Fruit fly (Drosophila melanogaster) whole organism, embryonic: Measurements from ENCODE around the gene CG13144.

Source experiments
- B-H1 ChIP-seq: fragments of 200-800 bp; sonication (Bioruptor generic); IDR thresholded peaks from 3 replicates; pipeline ENCODE4 v1.3.6; 2022; ENCODE audit warnings: missing biosample characterization, missing genetic modification characterization
- Bgb ChIP-seq: fragments of 200-800 bp; sonication (Bioruptor generic); IDR thresholded peaks from 2 replicates; pipeline ENCODE4 v1.3.6; 2022; ENCODE audit warnings: missing biosample characterization, missing genetic modification characterization; ENCODE audit not compliant: partially characterized antibody
- CG10979 ChIP-seq: fragments of 200-800 bp; sonication (Bioruptor generic); optimal IDR thresholded peaks from 2 replicates; lab custom pipeline; 2018; ENCODE audit warnings: missing biosample characterization, mild to moderate bottlenecking, missing genetic modification characterization, moderate library complexity
- CG11504 ChIP-seq: fragments of 200-800 bp; sonication (Bioruptor generic); optimal IDR thresholded peaks from 3 replicates; lab custom pipeline; 2019; ENCODE audit warnings: missing biosample characterization, mild to moderate bottlenecking, missing genetic modification characterization, moderate library complexity
- CG11696 ChIP-seq: fragments of 200-800 bp; sonication (Bioruptor generic); IDR thresholded peaks from 2 replicates; pipeline ENCODE4 v1.3.6; 2022; ENCODE audit warnings: missing biosample characterization, missing genetic modification characterization
- CG12104 ChIP-seq: fragments of 200-800 bp; sonication (Bioruptor generic); optimal IDR thresholded peaks from 3 replicates; lab custom pipeline; 2016; ENCODE audit warnings: missing biosample characterization, missing genetic modification characterization
- CG14667 ChIP-seq: fragments of 200-800 bp; sonication (Bioruptor generic); IDR thresholded peaks from 2 replicates; pipeline ENCODE4 v1.3.6; 2022; ENCODE audit warnings: missing biosample characterization, missing genetic modification characterization
- CG15479 ChIP-seq: fragments of 200-800 bp; sonication (Bioruptor generic); optimal IDR thresholded peaks from 3 replicates; lab custom pipeline; 2019; ENCODE audit warnings: missing biosample characterization, mild to moderate bottlenecking, missing genetic modification characterization, moderate library complexity
- CG16813 ChIP-seq: fragments of 200-800 bp; sonication (Bioruptor generic); IDR thresholded peaks from 3 replicates; pipeline ENCODE4 v1.3.6; 2022; ENCODE audit warnings: missing biosample characterization, missing genetic modification characterization; ENCODE audit not compliant: partially characterized antibody
- CG1792 ChIP-seq: fragments of 200-800 bp; sonication (Bioruptor generic); optimal IDR thresholded peaks from 2 replicates; lab custom pipeline; 2016; ENCODE audit warnings: missing biosample characterization, missing genetic modification characterization
- CG2129 ChIP-seq: fragments of 200-800 bp; sonication (Bioruptor generic); IDR thresholded peaks from 2 replicates; pipeline ENCODE4 v1.3.6; 2022; ENCODE audit warnings: missing biosample characterization, missing genetic modification characterization; ENCODE audit not compliant: partially characterized antibody
- CG30403 ChIP-seq: fragments of 200-800 bp; sonication (Bioruptor generic); optimal IDR thresholded peaks from 3 replicates; lab custom pipeline; 2016; ENCODE audit warnings: missing biosample characterization, missing genetic modification characterization
- CG30431 ChIP-seq: fragments of 200-800 bp; sonication (Bioruptor generic); optimal IDR thresholded peaks from 2 replicates; lab custom pipeline; 2017; ENCODE audit warnings: missing biosample characterization, missing genetic modification characterization
- CG32767 ChIP-seq: fragments of 200-800 bp; sonication (Bioruptor generic); IDR thresholded peaks from 2 replicates; pipeline ENCODE4 v1.3.6; 2022; ENCODE audit warnings: missing biosample characterization, missing genetic modification characterization
- CG32772 ChIP-seq: fragments of 200-800 bp; sonication (Bioruptor generic); IDR thresholded peaks from 2 replicates; pipeline ENCODE4 v1.3.6; 2022; ENCODE audit warnings: missing biosample characterization, missing genetic modification characterization
- CG33557 ChIP-seq: fragments of 200-800 bp; sonication (Bioruptor generic); optimal IDR thresholded peaks from 2 replicates; lab custom pipeline; 2019; ENCODE audit warnings: missing biosample characterization, mild to moderate bottlenecking, missing genetic modification characterization, moderate library complexity
- CG3407 ChIP-seq: fragments of 200-800 bp; sonication (Bioruptor generic); optimal IDR thresholded peaks from 2 replicates; lab custom pipeline; 2018; ENCODE audit warnings: missing biosample characterization, mild to moderate bottlenecking, missing genetic modification characterization
- CG4707 ChIP-seq: fragments of 200-800 bp; sonication (Bioruptor generic); optimal IDR thresholded peaks from 2 replicates; lab custom pipeline; 2018; ENCODE audit warnings: missing biosample characterization, mild to moderate bottlenecking, missing genetic modification characterization, moderate library complexity
- CG6254 ChIP-seq: fragments of 200-800 bp; sonication (Bioruptor generic); optimal IDR thresholded peaks from 3 replicates; lab custom pipeline; 2017; ENCODE audit warnings: mild to moderate bottlenecking, missing biosample characterization, missing genetic modification reagents, missing genetic modification characterization
- CG8290 ChIP-seq, 3 experiments: fragments of 200-800 bp; sonication (Bioruptor generic); optimal IDR thresholded peaks; 2 replicates each; lab custom pipeline; 2016 to 2019; ENCODE audit warnings: missing biosample characterization in 3 of 3, missing genetic modification characterization in 3 of 3, mild to moderate bottlenecking in 2 of 3, moderate library complexity in 1 of 3
- CG8765 ChIP-seq: fragments of 200-800 bp; sonication (Bioruptor generic); IDR thresholded peaks from 2 replicates; pipeline ENCODE4 v1.3.6; 2022; ENCODE audit warnings: missing biosample characterization, missing genetic modification characterization
- D ChIP-seq, 2 experiments: fragments of 200-800 bp in 1 of 2; fragments of >200 bp in 1 of 2; sonication (Bioruptor generic) in 1 of 2; optimal IDR thresholded peaks; 2 replicates in 1 of 2; 3 replicates in 1 of 2; lab custom pipeline; 2017; ENCODE audit warnings: mild to moderate bottlenecking in 1 of 2, missing biosample characterization in 1 of 2, missing genetic modification characterization in 1 of 2, missing genetic modification reagents in 1 of 2
- Dad ChIP-seq: fragments of 200-800 bp; sonication (Bioruptor generic); optimal IDR thresholded peaks from 3 replicates; lab custom pipeline; 2016; ENCODE audit warnings: missing biosample characterization, missing genetic modification characterization
- Dbx ChIP-seq: fragments of 200-800 bp; sonication (Bioruptor generic); IDR thresholded peaks from 3 replicates; pipeline ENCODE4 v1.3.6; 2022; ENCODE audit warnings: missing biosample characterization, missing genetic modification characterization
- Dp ChIP-seq: fragments of 200-800 bp; sonication (Bioruptor generic); optimal IDR thresholded peaks from 2 replicates; lab custom pipeline; 2018; ENCODE audit warnings: missing biosample characterization, mild to moderate bottlenecking, missing genetic modification characterization, moderate library complexity
- Eip74EF ChIP-seq, 2 experiments: fragments of 200-800 bp in 1 of 2; fragments of >200 bp in 1 of 2; sonication (Bioruptor generic) in 1 of 2; optimal IDR thresholded peaks; 2 replicates each; lab custom pipeline; 2017 to 2019; ENCODE audit warnings: missing biosample characterization in 2 of 2, missing genetic modification characterization in 2 of 2, mild to moderate bottlenecking in 1 of 2, moderate library complexity in 1 of 2
- Elba2 ChIP-seq: fragments of 200-800 bp; sonication (Bioruptor generic); optimal IDR thresholded peaks from 3 replicates; lab custom pipeline; 2016; ENCODE audit warnings: missing biosample characterization, missing genetic modification characterization
- H2.0 ChIP-seq: fragments of 200-800 bp; sonication (Bioruptor generic); IDR thresholded peaks from 2 replicates; pipeline ENCODE4 v1.3.6; 2022; ENCODE audit warnings: missing biosample characterization, missing genetic modification characterization
- Hr3 ChIP-seq: fragments of 200-800 bp; sonication (Bioruptor generic); optimal IDR thresholded peaks from 3 replicates; lab custom pipeline; 2016; ENCODE audit warnings: missing biosample characterization, missing genetic modification characterization
- Max ChIP-seq: fragments of 200-800 bp; sonication (Bioruptor generic); optimal IDR thresholded peaks from 2 replicates; lab custom pipeline; 2016; ENCODE audit warnings: missing biosample characterization, mild to moderate bottlenecking, missing genetic modification characterization
- NK7.1 ChIP-seq: fragments of 200-800 bp; sonication (Bioruptor generic); optimal IDR thresholded peaks from 3 replicates; lab custom pipeline; 2016; ENCODE audit warnings: missing biosample characterization, missing genetic modification characterization
- Nf-YA ChIP-seq: fragments of 200-800 bp; sonication (Bioruptor generic); IDR thresholded peaks from 2 replicates; pipeline ENCODE4 v1.3.6; 2022; ENCODE audit warnings: missing biosample characterization, missing genetic modification characterization
- Sox102F ChIP-seq: fragments of 200-800 bp; sonication (Bioruptor generic); optimal IDR thresholded peaks from 2 replicates; lab custom pipeline; 2018; ENCODE audit warnings: missing biosample characterization, mild to moderate bottlenecking, missing genetic modification characterization, moderate library complexity
- Sry-δ ChIP-seq: fragments of 200-800 bp; sonication (Bioruptor generic); optimal IDR thresholded peaks from 2 replicates; lab custom pipeline; 2016; ENCODE audit warnings: missing biosample characterization, missing genetic modification characterization
- TFAM ChIP-seq: fragments of 200-800 bp; sonication (Bioruptor generic); optimal IDR thresholded peaks from 2 replicates; lab custom pipeline; 2017; ENCODE audit warnings: missing biosample characterization, missing genetic modification characterization, inconsistent platforms
- al ChIP-seq: fragments of 200-800 bp; sonication (Bioruptor generic); IDR thresholded peaks from 2 replicates; pipeline ENCODE4 v1.3.6; 2022; ENCODE audit warnings: missing biosample characterization, missing genetic modification characterization
- ash1 ChIP-seq: fragments of 200-800 bp; sonication (Bioruptor generic); optimal IDR thresholded peaks from 2 replicates; lab custom pipeline; 2018; ENCODE audit warnings: missing biosample characterization, mild to moderate bottlenecking, missing genetic modification characterization
- cad ChIP-seq: fragments of >200 bp; optimal IDR thresholded peaks from 2 replicates; lab custom pipeline; 2017; ENCODE audit warnings: missing biosample characterization, missing genetic modification characterization
- cas ChIP-seq: fragments of 200-800 bp; sonication (Bioruptor generic); IDR thresholded peaks from 2 replicates; pipeline ENCODE4 v1.3.6; 2022; ENCODE audit warnings: missing biosample characterization, missing genetic modification characterization
- crol ChIP-seq: fragments of 200-800 bp; sonication (Bioruptor generic); IDR thresholded peaks from 2 replicates; pipeline ENCODE4 v1.3.6; 2022; ENCODE audit warnings: missing biosample characterization, missing genetic modification characterization
- da ChIP-seq: fragments of 200-800 bp; sonication (Bioruptor generic); optimal IDR thresholded peaks from 2 replicates; lab custom pipeline; 2016; ENCODE audit warnings: missing biosample characterization, missing genetic modification characterization
- dan ChIP-seq: fragments of 200-800 bp; sonication (Bioruptor generic); IDR thresholded peaks from 2 replicates; pipeline ENCODE4 v1.3.6; 2022; ENCODE audit warnings: missing biosample characterization, missing genetic modification characterization
- gcm ChIP-seq: fragments of 200-800 bp; sonication (Bioruptor generic); optimal IDR thresholded peaks from 2 replicates; lab custom pipeline; 2019; ENCODE audit warnings: missing biosample characterization, mild to moderate bottlenecking, missing genetic modification characterization, moderate library complexity
- grn ChIP-seq: fragments of 200-800 bp; sonication (Bioruptor generic); optimal IDR thresholded peaks from 3 replicates; lab custom pipeline; 2017; ENCODE audit warnings: missing biosample characterization, missing genetic modification characterization
- hbn ChIP-seq: fragments of 200-800 bp; sonication (Bioruptor generic); IDR thresholded peaks from 2 replicates; pipeline ENCODE4 v1.3.6; 2022; ENCODE audit warnings: missing biosample characterization, missing genetic modification characterization; ENCODE audit not compliant: partially characterized antibody
- klu ChIP-seq: fragments of 200-800 bp; sonication (Bioruptor generic); IDR thresholded peaks from 2 replicates; pipeline ENCODE4 v1.3.6; 2022; ENCODE audit warnings: missing biosample characterization, missing genetic modification characterization
- nerfin-1 ChIP-seq: fragments of 200-800 bp; sonication (Bioruptor generic); optimal IDR thresholded peaks from 3 replicates; lab custom pipeline; 2019; ENCODE audit warnings: missing biosample characterization, mild to moderate bottlenecking, missing genetic modification characterization, moderate library complexity
- peb ChIP-seq: fragments of 200-800 bp; sonication (Bioruptor generic); IDR thresholded peaks from 2 replicates; pipeline ENCODE4 v1.3.6; 2022; ENCODE audit warnings: missing biosample characterization, missing genetic modification characterization
- row ChIP-seq: fragments of 200-800 bp; sonication (Bioruptor generic); IDR thresholded peaks from 3 replicates; pipeline ENCODE4 v1.3.6; 2022; ENCODE audit warnings: missing biosample characterization, missing genetic modification characterization
- slbo ChIP-seq: fragments of 200-800 bp; sonication (Bioruptor generic); IDR thresholded peaks from 2 replicates; pipeline ENCODE4 v1.3.6; 2022; ENCODE audit warnings: missing biosample characterization, missing genetic modification characterization
- usp ChIP-seq: fragments of >200 bp; optimal IDR thresholded peaks from 2 replicates; lab custom pipeline; 2017; ENCODE audit warnings: missing biosample characterization, missing genetic modification characterization

CG13144 gene

dm6 chr2L:10504895-10505294 lies 13.6 kb upstream of the CG13144 start (continued):
- TF ChIP-seq grn (GFP tag; lab: Kevin White, UChicago) (no peak), B-H1 (GFP tag; lab: Robert Waterston, UW) (no peak), CG30431 (GFP tag; lab: Kevin White, UChicago) (no peak), Dbx (GFP tag; lab: Robert Waterston, UW) (no peak), CG8765 (GFP tag; lab: Robert Waterston, UW) (no peak), usp (GFP tag; lab: Kevin White, UChicago) (no peak), Dp (GFP tag; lab: Kevin White, UChicago) (no peak), CG15479 (GFP tag; lab: Kevin White, UChicago) (no peak), Hr3 (no peak), Eip74EF (GFP tag; optimal IDR thresholded peaks at IDR 0.05; lab: Kevin White, UChicago) (no peak), nerfin-1 (tag; lab: Kevin White, UChicago) (peak; percentile 39), CG16813 (GFP tag; lab: Robert Waterston, UW) (no peak), row (no peak), al (GFP tag; lab: Robert Waterston, UW) (no peak), cas (GFP tag; lab: Robert Waterston, UW) (no peak), crol (GFP tag; lab: Robert Waterston, UW) (no peak), H2.0 (0 out of 2 replicates have a peak, but pooled peaks have one; percentile 4), CG3407 (GFP tag; lab: Kevin White, UChicago) (peak; percentile 48), Elba2 (GFP tag; lab: Kevin White, UChicago) (no peak), D (optimal IDR thresholded peaks at IDR 0.05; lab: Kevin White, UChicago) (no peak), D (GFP tag; optimal IDR thresholded peaks at IDR 0.05; lab: Kevin White, UChicago) (peak; percentile 23), CG6254 (GFP tag; lab: Kevin White, UChicago) (peak; percentile 27), CG32767 (no peak), Nf-YA (no peak), Bgb (GFP tag; lab: Robert Waterston, UW) (no peak), CG11696 (GFP tag; lab: Robert Waterston, UW) (peak; percentile 71), peb (GFP tag; lab: Robert Waterston, UW) (peak; percentile 42; the same call in 1 of the 2 replicates), Dad (GFP tag; lab: Kevin White, UChicago) (no peak), CG30403 (GFP tag; lab: Kevin White, UChicago) (no peak), ash1 (GFP tag; lab: Kevin White, UChicago) (no peak), CG14667 (GFP tag; lab: Robert Waterston, UW) (no peak), CG8290 (GFP tag; optimal IDR thresholded peaks at IDR 0.05; lab: Kevin White, UChicago) (no peak), CG8290 (tag; optimal IDR thresholded peaks at IDR 0.05; lab: Kevin White, UChicago) (peak; percentile 1 to 68), hbn (GFP tag; lab: Robert Waterston, UW) (no peak), CG32772 (GFP tag; lab: Robert Waterston, UW) (no peak), CG4707 (GFP tag; lab: Kevin White, UChicago) (peak; percentile 36), da (GFP tag; lab: Kevin White, UChicago) (no peak), slbo (no peak), CG1792 (GFP tag; lab: Kevin White, UChicago) (no peak), CG10979 (tag; lab: Kevin White, UChicago) (peak; percentile 12), dan (GFP tag; lab: Robert Waterston, UW) (no peak), cad (GFP tag; lab: Kevin White, UChicago) (no peak), CG12104 (GFP tag; lab: Kevin White, UChicago) (no peak), CG33557 (peak; percentile 87), klu (GFP tag; lab: Robert Waterston, UW) (no peak), CG2129 (GFP tag; lab: Robert Waterston, UW) (no peak), TFAM (GFP tag; lab: Kevin White, UChicago) (no peak), Sox102F (GFP tag; lab: Kevin White, UChicago) (no peak), Sry-δ (GFP tag; lab: Kevin White, UChicago) (no peak), NK7.1 (GFP tag; lab: Kevin White, UChicago) (no peak), CG11504 (tag; lab: Kevin White, UChicago) (peak; percentile 17), gcm (GFP tag; lab: Kevin White, UChicago) (peak; percentile 8), Max (GFP tag; lab: Kevin White, UChicago) (no peak)
